Fruit fly (Drosophila melanogaster) whole organism, pupa: ENCODE measurements around the gene CG18547.

Source experiments
- CG9948 ChIP-seq: fragments of 200-800 bp; sonication (Bioruptor generic); optimal IDR thresholded peaks from 2 replicates; lab custom pipeline; 2018; ENCODE audit warnings: missing biosample characterization, mild to moderate bottlenecking, missing genetic modification characterization, moderate library complexity
- fd96Ca ChIP-seq: fragments of 200-800 bp; sonication (Bioruptor generic); IDR thresholded peaks from 3 replicates; pipeline ENCODE4 v1.3.6; 2022; ENCODE audit warnings: missing biosample characterization, missing genetic modification characterization
- rn ChIP-seq: fragments of 200-800 bp; sonication (Bioruptor generic); IDR thresholded peaks from 2 replicates; pipeline ENCODE4 v1.3.6; 2022; ENCODE audit warnings: missing biosample characterization, missing genetic modification characterization

DNA sequence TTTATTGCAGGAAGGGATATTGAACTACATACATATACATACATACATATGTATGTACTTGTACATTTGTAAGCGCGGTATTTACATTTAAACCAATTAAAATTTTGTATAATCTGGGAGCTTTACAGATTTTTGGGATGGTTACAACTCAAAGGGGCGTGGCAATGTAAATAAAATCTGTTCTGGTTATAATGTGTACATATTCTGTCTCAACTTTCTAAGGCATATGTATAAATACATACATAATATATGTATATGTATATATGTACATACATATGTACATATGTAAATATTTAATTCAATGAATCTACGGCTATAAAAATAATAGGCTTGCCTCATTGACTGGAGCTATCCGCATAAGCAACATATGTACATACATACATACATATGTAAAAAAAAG lies 22.8 kb downstream of the CG18547 start:
- no peak for TF ChIP-seq CG9948 (tag; lab: Kevin White, UChicago)
- TF ChIP-seq fd96Ca (GFP tag; lab: Robert Waterston, UW), result no peak
- TF ChIP-seq rn, result no peak
